Worm (Caenorhabditis elegans) whole organism, young adult: ENCODE results near the gene ugt-2.

ENCODE experiments used
- B0019.2 ChIP-seq: fragments of 200-800 bp; sonication (Bioruptor generic); conservative IDR thresholded peaks from 2 replicates; pipeline ENCODE4 v1.3.6; 2022; ENCODE audit warnings: missing genetic modification reagents, missing genetic modification characterization, missing compliant biosample characterization
- C06A6.2 ChIP-seq: fragments of 200-800 bp; sonication (Bioruptor generic); conservative IDR thresholded peaks from 2 replicates; pipeline ENCODE4 v1.3.6; 2022; ENCODE audit warnings: missing genetic modification characterization, missing compliant biosample characterization
- F10E7.11 ChIP-seq: sonication (generic microtip); optimal IDR thresholded peaks from 2 replicates; lab custom pipeline; 2017; ENCODE audit warnings: mild to moderate bottlenecking, missing genetic modification characterization, moderate library complexity, missing compliant biosample characterization
- F39B2.1 ChIP-seq: fragments of 200-800 bp; sonication (Bioruptor generic); IDR thresholded peaks from 2 replicates; pipeline ENCODE4 v1.3.6; 2022; ENCODE audit warnings: missing genetic modification reagents, missing genetic modification characterization, missing compliant biosample characterization
- F52B5.7 ChIP-seq: sonication (generic microtip); optimal IDR thresholded peaks from 2 replicates; lab custom pipeline; 2016; ENCODE audit warnings: mild to moderate bottlenecking, missing genetic modification characterization, missing compliant biosample characterization
- F57A8.1 ChIP-seq: fragments of 200-800 bp; sonication (Bioruptor generic); optimal IDR thresholded peaks from 2 replicates; lab custom pipeline; 2018; ENCODE audit warnings: mild to moderate bottlenecking, missing genetic modification characterization, moderate library complexity, missing compliant biosample characterization
- K12H6.12 ChIP-seq: fragments of 200-800 bp; sonication (Bioruptor generic); optimal IDR thresholded peaks from 2 replicates; lab custom pipeline; 2018; ENCODE audit warnings: mild to moderate bottlenecking, missing genetic modification characterization, missing compliant biosample characterization
- T07F8.4 ChIP-seq: sonication (generic microtip); optimal IDR thresholded peaks from 2 replicates; lab custom pipeline; 2016; ENCODE audit warnings: mild to moderate bottlenecking, missing genetic modification characterization, moderate library complexity, missing compliant biosample characterization
- Y53F4B.3 ChIP-seq: fragments of 200-800 bp; sonication (Bioruptor generic); IDR thresholded peaks from 2 replicates; pipeline ENCODE4 v1.3.6; 2022; ENCODE audit warnings: missing genetic modification reagents, missing genetic modification characterization, missing compliant biosample characterization
- Y53G8AR.9 ChIP-seq: fragments of 200-800 bp; sonication (Bioruptor generic); conservative IDR thresholded peaks from 2 replicates; pipeline ENCODE4 v1.3.6; 2022; ENCODE audit warnings: missing genetic modification reagents, missing genetic modification characterization, missing compliant biosample characterization
- Y67H2A.10 ChIP-seq: fragments of 200-800 bp; sonication (Bioruptor generic); conservative IDR thresholded peaks from 2 replicates; pipeline ENCODE4 v1.3.6; 2022; ENCODE audit warnings: missing genetic modification reagents, missing genetic modification characterization, missing compliant biosample characterization
- Y95B8A.8 ChIP-seq: fragments of 200-800 bp; sonication (Bioruptor generic); IDR thresholded peaks from 2 replicates; pipeline ENCODE4 v1.3.6; 2022; ENCODE audit warnings: missing genetic modification reagents, missing genetic modification characterization, missing compliant biosample characterization
- akir-1 ChIP-seq: fragments of 200-800 bp; sonication (Bioruptor generic); optimal IDR thresholded peaks from 2 replicates; lab custom pipeline; 2018; ENCODE audit warnings: mild to moderate bottlenecking, missing genetic modification characterization, moderate library complexity, missing compliant biosample characterization
- athp-1 ChIP-seq: sonication (generic microtip); optimal IDR thresholded peaks from 2 replicates; lab custom pipeline; 2017; ENCODE audit warnings: mild to moderate bottlenecking, missing genetic modification characterization, missing compliant biosample characterization
- attf-5 ChIP-seq: fragments of 200-800 bp; sonication (Bioruptor generic); optimal IDR thresholded peaks from 2 replicates; lab custom pipeline; 2018; ENCODE audit warnings: mild to moderate bottlenecking, missing genetic modification characterization, missing compliant biosample characterization
- attf-6 ChIP-seq: fragments of 200-800 bp; sonication (Bioruptor generic); IDR thresholded peaks from 2 replicates; pipeline ENCODE4 v1.3.6; 2022; ENCODE audit warnings: missing genetic modification reagents, missing genetic modification characterization, missing compliant biosample characterization
- bed-2 ChIP-seq: fragments of 200-800 bp; sonication (Bioruptor generic); IDR thresholded peaks from 2 replicates; pipeline ENCODE4 v1.3.6; 2022; ENCODE audit warnings: missing genetic modification reagents, missing genetic modification characterization, missing compliant biosample characterization
- cebp-1 ChIP-seq, 2 experiments: fragments of 200-800 bp in 1 of 2; sonication (Bioruptor generic) in 1 of 2; sonication (generic microtip) in 1 of 2; IDR thresholded peaks in 1 of 2; optimal IDR thresholded peaks in 1 of 2; 2 replicates each; pipeline versions ENCODE4 v1.3.6 to Lab custom; 2017 to 2022; ENCODE audit warnings: missing compliant biosample characterization in 2 of 2, missing genetic modification characterization in 2 of 2, mild to moderate bottlenecking in 1 of 2, missing genetic modification reagents in 1 of 2, moderate library complexity in 1 of 2
- ceh-40 ChIP-seq: fragments of 200-800 bp; sonication (Bioruptor generic); IDR thresholded peaks from 2 replicates; pipeline ENCODE4 v1.3.6; 2022; ENCODE audit warnings: missing genetic modification characterization, missing compliant biosample characterization
- ceh-58 ChIP-seq: fragments of 200-800 bp; sonication (Bioruptor generic); IDR thresholded peaks from 2 replicates; pipeline ENCODE4 v1.3.6; 2022; ENCODE audit warnings: missing genetic modification characterization, missing compliant biosample characterization
- dox-1 ChIP-seq: fragments of 200-800 bp; sonication (Bioruptor generic); IDR thresholded peaks from 2 replicates; pipeline ENCODE4 v1.3.6; 2022; ENCODE audit warnings: missing genetic modification reagents, missing genetic modification characterization, missing compliant biosample characterization
- egrh-3 ChIP-seq: fragments of 200-800 bp; sonication (Bioruptor generic); IDR thresholded peaks from 2 replicates; pipeline ENCODE4 v1.3.6; 2022; ENCODE audit warnings: missing genetic modification reagents, missing genetic modification characterization, missing compliant biosample characterization
- ekl-4 ChIP-seq: fragments of 200-800 bp; sonication (Bioruptor generic); IDR thresholded peaks from 2 replicates; pipeline ENCODE4 v1.3.6; 2022; ENCODE audit warnings: missing genetic modification reagents, missing genetic modification characterization, missing compliant biosample characterization
- gei-17 ChIP-seq: fragments of 200-800 bp; sonication (Bioruptor generic); optimal IDR thresholded peaks from 2 replicates; lab custom pipeline; 2018; ENCODE audit warnings: mild to moderate bottlenecking, missing genetic modification characterization, missing compliant biosample characterization
- hmg-1.2 ChIP-seq: fragments of 200-800 bp; sonication (Bioruptor generic); IDR thresholded peaks from 2 replicates; pipeline ENCODE4 v1.3.6; 2022; ENCODE audit warnings: missing genetic modification reagents, missing genetic modification characterization, missing compliant biosample characterization
- let-607 ChIP-seq, 2 experiments: fragments of 200-800 bp in 1 of 2; sonication (Bioruptor generic) in 1 of 2; sonication (generic microtip) in 1 of 2; optimal IDR thresholded peaks; 2 replicates each; lab custom pipeline; 2016 to 2018; ENCODE audit warnings: mild to moderate bottlenecking in 2 of 2, missing compliant biosample characterization in 2 of 2, missing genetic modification characterization in 2 of 2, moderate library complexity in 2 of 2, missing genotype in 1 of 2
- madf-3 ChIP-seq: fragments of 200-800 bp; sonication (Bioruptor generic); IDR thresholded peaks from 2 replicates; pipeline ENCODE4 v1.3.6; 2022; ENCODE audit warnings: missing genetic modification reagents, missing genetic modification characterization, missing compliant biosample characterization
- madf-6 ChIP-seq: fragments of 200-800 bp; sonication (Bioruptor generic); IDR thresholded peaks from 2 replicates; pipeline ENCODE4 v1.3.6; 2022; ENCODE audit warnings: missing genetic modification reagents, missing genetic modification characterization, missing compliant biosample characterization
- nfya-2 ChIP-seq: fragments of 200-800 bp; sonication (Bioruptor generic); IDR thresholded peaks from 2 replicates; pipeline ENCODE4 v1.3.6; 2022; ENCODE audit warnings: missing genetic modification reagents, missing genetic modification characterization, missing compliant biosample characterization
- nhr-179 ChIP-seq: sonication (generic microtip); optimal IDR thresholded peaks from 2 replicates; lab custom pipeline; 2016; ENCODE audit warnings: mild to moderate bottlenecking, missing genetic modification characterization, missing compliant biosample characterization
- pbrm-1 ChIP-seq: fragments of 200-800 bp; sonication (Bioruptor generic); IDR thresholded peaks from 2 replicates; pipeline ENCODE4 v1.3.6; 2022; ENCODE audit warnings: missing genetic modification reagents, missing genetic modification characterization, missing compliant biosample characterization
- rpc-1 ChIP-seq, 2 experiments: fragments of 150-350 bp in 1 of 2; sonication (generic microtip) in 1 of 2; optimal IDR thresholded peaks; 2 replicates each; lab custom pipeline; 2014 to 2018; ENCODE audit warnings: missing biosample characterization in 1 of 2, missing genetic modification characterization in 1 of 2, missing genetic modification reagents in 1 of 2, missing genotype in 1 of 2
- unc-130 ChIP-seq: sonication (generic microtip); optimal IDR thresholded peaks from 2 replicates; lab custom pipeline; 2016; ENCODE audit warnings: missing genetic modification reagents, missing genetic modification characterization, missing compliant biosample characterization
- xnd-1 ChIP-seq: sonication (generic microtip); optimal IDR thresholded peaks from 2 replicates; lab custom pipeline; 2016; ENCODE audit warnings: missing genotype, missing genetic modification reagents, missing genetic modification characterization, missing compliant biosample characterization
- ztf-6 ChIP-seq: fragments of 200-800 bp; sonication (Bioruptor generic); IDR thresholded peaks from 2 replicates; pipeline ENCODE4 v1.3.6; 2022; ENCODE audit warnings: missing genetic modification reagents, missing genetic modification characterization, missing compliant biosample characterization

ugt-2 gene

ce11 chrV:10440723-10441122 lies 42.1 kb downstream of the ugt-2 start, which contains the start of gene snf-10:
Gene snf-10 (minus strand): TSS chrV:10440823.
- no peak for TF ChIP-seq C06A6.2
- no peak for TF ChIP-seq rpc-1 (optimal IDR thresholded peaks at IDR 0.05; lab: Kevin White, UChicago)
- no peak for TF ChIP-seq rpc-1 (tag; optimal IDR thresholded peaks at IDR 0.05; lab: Kevin White, UChicago)
- TF ChIP-seq xnd-1: no peak
- no peak for TF ChIP-seq ekl-4 (GFP tag; lab: Robert Waterston, UW)
- no peak for TF ChIP-seq F52B5.7 (tag; lab: Kevin White, UChicago)
- TF ChIP-seq bed-2: no peak
- TF ChIP-seq F10E7.11 (tag; lab: Kevin White, UChicago): no peak
- no peak for TF ChIP-seq egrh-3 (GFP tag; lab: Robert Waterston, UW)
- no peak for TF ChIP-seq athp-1
- TF ChIP-seq hmg-1.2 (GFP tag; lab: Robert Waterston, UW): no peak
- TF ChIP-seq let-607 (tag; optimal IDR thresholded peaks at IDR 0.05; lab: Kevin White, UChicago): no peak
- no peak for TF ChIP-seq F57A8.1 (GFP tag; lab: Kevin White, UChicago)
- TF ChIP-seq F39B2.1 (GFP tag; lab: Robert Waterston, UW): no peak

- TF ChIP-seq pbrm-1 (GFP tag; lab: Robert Waterston, UW) (no peak), Y67H2A.10 (GFP tag; lab: Robert Waterston, UW) (no peak), attf-6 (no peak), athp-1 (no peak), nfya-2 (no peak), unc-130 (GFP tag; lab: Kevin White, UChicago) (peak; percentile 22), cebp-1 (GFP tag; IDR thresholded peaks at IDR 0.05; lab: Robert Waterston, UW) (no peak), cebp-1 (tag; optimal IDR thresholded peaks at IDR 0.05; lab: Kevin White, UChicago) (peak; percentile 41), attf-5 (peak; percentile 66), ceh-58 (GFP tag; lab: Robert Waterston, UW) (no peak), gei-17 (GFP tag; lab: Kevin White, UChicago) (no peak), nhr-179 (tag; lab: Kevin White, UChicago) (no peak), K12H6.12 (no peak), akir-1 (GFP tag; lab: Kevin White, UChicago) (no peak), ekl-4 (GFP tag; lab: Robert Waterston, UW) (no peak), madf-6 (no peak), Y95B8A.8 (GFP tag; lab: Robert Waterston, UW) (no peak), T07F8.4 (tag; lab: Kevin White, UChicago) (no peak), hmg-1.2 (GFP tag; lab: Robert Waterston, UW) (peak; percentile 97), F39B2.1 (GFP tag; lab: Robert Waterston, UW) (no peak), madf-3 (no peak), ceh-40 (GFP tag; lab: Robert Waterston, UW) (no peak), Y53F4B.3 (GFP tag; lab: Robert Waterston, UW) (no peak), B0019.2 (GFP tag; lab: Robert Waterston, UW) (no peak), dox-1 (GFP tag; lab: Robert Waterston, UW) (0 out of 2 replicates have a peak, but pooled peaks have one; percentile 39)
These were observed 42.8 kb downstream of the ugt-2 start, which contains the start of gene pap-1 for ce11 chrV:10441135-10442024. Gene pap-1 (plus strand): TSS chrV:10441974.

ce11 chrV:10449302-10449701 lies 50.7 kb downstream of the ugt-2 start:
- TF ChIP-seq madf-3 (peak; percentile 46; the same call in 1 of the 2 replicates), Y53G8AR.9 (GFP tag; lab: Robert Waterston, UW) (0 out of 2 replicates have a peak, but pooled peaks have one; percentile 16), ztf-6 (GFP tag; lab: Robert Waterston, UW) (peak; percentile 71; the same call in 1 of the 2 replicates), Y53F4B.3 (GFP tag; lab: Robert Waterston, UW) (peak; percentile 95; the same call in 1 of the 2 replicates), egrh-3 (GFP tag; lab: Robert Waterston, UW) (peak; percentile 89), ceh-58 (GFP tag; lab: Robert Waterston, UW) (peak; percentile 90; the same call in 1 of the 2 replicates)
